Worm (Caenorhabditis elegans) whole organism, L2 larva: ENCODE measurements around the gene npr-32.

Source experiments
- ZK546.5 ChIP-seq: sonication (generic microtip); optimal IDR thresholded peaks from 2 replicates; lab custom pipeline; 2017; ENCODE audit warnings: missing biosample characterization, missing genetic modification characterization
- aly-2 ChIP-seq: fragments of 150-350 bp; optimal IDR thresholded peaks from 2 replicates; lab custom pipeline; 2014; ENCODE audit warnings: missing biosample characterization, missing genetic modification characterization
- ama-1 ChIP-seq: fragments of 150-350 bp; optimal IDR thresholded peaks from 2 replicates; lab custom pipeline; 2018; ENCODE audit warnings: inconsistent platforms
- blmp-1 ChIP-seq: sonication (generic microtip); optimal IDR thresholded peaks from 2 replicates; lab custom pipeline; 2017; ENCODE audit warnings: missing genetic modification characterization, mild to moderate bottlenecking, missing compliant biosample characterization, antibody characterized with exemption, moderate library complexity; ENCODE audit not compliant: insufficient read depth
- ceh-82 ChIP-seq: fragments of 150-350 bp; optimal IDR thresholded peaks from 2 replicates; lab custom pipeline; 2014; ENCODE audit warnings: missing biosample characterization, missing genetic modification characterization
- fos-1 ChIP-seq: fragments of 150-350 bp; optimal IDR thresholded peaks from 2 replicates; lab custom pipeline; 2014; ENCODE audit warnings: missing biosample characterization, missing genetic modification characterization
- mdl-1 ChIP-seq, 2 experiments: fragments of 150-350 bp in 1 of 2; sonication (generic microtip) in 1 of 2; optimal IDR thresholded peaks; 2 replicates each; lab custom pipeline; 2017; ENCODE audit warnings: missing biosample characterization in 2 of 2, missing genetic modification characterization in 2 of 2
- nhr-10 ChIP-seq: sonication (generic microtip); optimal IDR thresholded peaks from 2 replicates; lab custom pipeline; 2017; ENCODE audit warnings: missing biosample characterization, missing genetic modification characterization
- nhr-6 ChIP-seq: fragments of 150-350 bp; optimal IDR thresholded peaks from 2 replicates; lab custom pipeline; 2014; ENCODE audit warnings: missing biosample characterization, missing genetic modification characterization
- sma-9 ChIP-seq, 2 experiments: fragments of 150-350 bp in 1 of 2; sonication (generic microtip) in 1 of 2; optimal IDR thresholded peaks; 2 replicates each; lab custom pipeline; 2014 to 2016; ENCODE audit warnings: missing genetic modification characterization in 2 of 2, mild to moderate bottlenecking in 1 of 2, missing biosample characterization in 1 of 2, missing compliant biosample characterization in 1 of 2, missing genetic modification reagents in 1 of 2, moderate library complexity in 1 of 2
- snpc-4 ChIP-seq: fragments of 150-350 bp; optimal IDR thresholded peaks from 2 replicates; lab custom pipeline; 2014; ENCODE audit warnings: missing biosample characterization, missing genetic modification characterization
- unc-39 ChIP-seq: fragments of 150-350 bp; optimal IDR thresholded peaks from 2 replicates; lab custom pipeline; 2014; ENCODE audit warnings: missing biosample characterization, missing genetic modification characterization
- zag-1 ChIP-seq: fragments of 150-350 bp; optimal IDR thresholded peaks from 2 replicates; lab custom pipeline; 2014; ENCODE audit warnings: missing biosample characterization, missing genetic modification characterization

DNA sequence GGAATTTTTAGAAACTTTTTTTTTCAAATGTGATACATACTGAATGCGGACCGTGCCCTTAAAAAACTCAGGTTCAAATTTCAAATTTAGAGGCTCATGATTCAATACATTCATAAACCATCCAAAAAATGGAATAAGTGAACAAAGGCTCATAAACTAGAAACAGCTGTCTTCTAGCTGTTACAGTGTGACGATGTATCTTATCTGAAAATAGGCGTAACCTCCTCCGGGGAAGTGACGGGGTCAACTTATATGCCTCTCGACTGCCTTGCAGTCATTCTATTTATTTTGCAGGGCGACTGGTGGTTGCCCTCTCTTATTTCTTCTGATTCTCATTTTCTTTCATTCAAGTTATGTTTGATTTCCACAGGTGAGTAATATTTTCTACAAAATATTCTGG lies 14.8 kb downstream of the npr-32 start, which contains the start of gene Y116A8B.1:
- no peak for TF ChIP-seq ceh-82 (tag; lab: Kevin White, UChicago)
- no peak for TF ChIP-seq fos-1 (tag; lab: Kevin White, UChicago)
- no peak for TF ChIP-seq mdl-1 (tag; optimal IDR thresholded peaks at IDR 0.05; lab: Kevin White, UChicago)
- TF ChIP-seq blmp-1 (tag; lab: Kevin White, UChicago), result no peak
- TF ChIP-seq zag-1 (tag; lab: Kevin White, UChicago), result no peak
- no peak for TF ChIP-seq snpc-4
- no peak for TF ChIP-seq ama-1 (lab: Kevin White, UChicago)
- no peak for TF ChIP-seq nhr-6 (tag; lab: Kevin White, UChicago)
- no peak for TF ChIP-seq nhr-10 (tag; lab: Kevin White, UChicago)
- no peak for TF ChIP-seq sma-9 (GFP tag; optimal IDR thresholded peaks at IDR 0.05; lab: Kevin White, UChicago)
- no peak for TF ChIP-seq sma-9 (tag; optimal IDR thresholded peaks at IDR 0.05; lab: Kevin White, UChicago)
- no peak for TF ChIP-seq aly-2 (tag; lab: Kevin White, UChicago)
- TF ChIP-seq ZK546.5, result no peak
- TF ChIP-seq unc-39 (tag; lab: Kevin White, UChicago), result no peak
